Worm (Caenorhabditis elegans): ENCODE data around the gene lgc-8.

ce11 chrIV:14728225-14728624 lies 12.6 kb downstream of the lgc-8 start, which contains the start of gene Y57G11C.42:
- TF ChIP-seq jun-1 (tag; optimal IDR thresholded peaks at IDR 0.05) (no peak), nhr-85 (tag) (no peak), nhr-12 (tag; optimal IDR thresholded peaks at IDR 0.05) (no peak), zag-1 (tag; optimal IDR thresholded peaks at IDR 0.05) (no peak), ceh-82 (tag; optimal IDR thresholded peaks at IDR 0.05) (no peak), pax-3 (tag; optimal IDR thresholded peaks at IDR 0.05) (no peak)

Measured in whole organism, L1 larva.